Fruit fly (Drosophila melanogaster) S2 (cell line): ENCODE measurements around the gene tal-AA.

Source experiments
- CG8478 ChIP-seq: fragments of >200 bp; optimal IDR thresholded peaks from 2 replicates; lab custom pipeline; 2018
- CTCF ChIP-seq, 2 experiments: fragments of >200 bp; optimal IDR thresholded peaks; 2 replicates each; lab custom pipeline; 2018

DNA sequence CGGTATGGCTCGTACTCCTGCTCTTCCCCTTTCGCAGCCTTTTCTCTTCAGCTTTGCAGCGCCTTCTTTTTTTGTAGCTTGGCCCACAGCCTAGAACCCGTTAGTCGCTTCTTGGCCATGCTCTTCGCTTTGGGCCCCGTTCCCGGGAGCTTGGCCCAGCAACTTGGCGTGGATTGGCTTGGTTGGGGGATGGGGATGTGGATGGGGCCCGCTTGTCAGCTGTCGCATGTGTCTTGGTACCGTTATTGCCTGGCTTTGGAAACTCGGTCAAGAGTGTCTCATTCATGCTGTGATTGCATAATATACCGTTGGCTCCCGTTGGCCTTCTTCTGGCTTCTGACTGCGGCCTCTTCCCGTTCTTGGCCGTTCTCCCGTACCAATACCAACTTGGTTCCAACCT, 27.0 kb upstream of the tal-AA start:
- TF ChIP-seq CTCF (optimal IDR thresholded peaks at IDR 0.05; lab: Kevin White, UChicago) (no peak), CG8478 (lab: Kevin White, UChicago) (no peak)
